Worm (Caenorhabditis elegans): Measurements from ENCODE around the gene dhs-14.

Gene dhs-14

ce11 chrV:2780786-2781185, 15.8 kb upstream of the dhs-14 start, which contains the start of gene R05D8.11:
TSS of gene R05D8.11 (minus strand) at chrV:2780886.
- no peak for TF ChIP-seq sdc-2 (tag; optimal IDR thresholded peaks at IDR 0.05)
- no peak for TF ChIP-seq ztf-16 (tag; optimal IDR thresholded peaks at IDR 0.05)

- TF ChIP-seq ahr-1 (tag; optimal IDR thresholded peaks at IDR 0.05) (no peak), odd-2 (tag; optimal IDR thresholded peaks at IDR 0.05) (no peak), unc-86 (tag; optimal IDR thresholded peaks at IDR 0.05) (no peak), ceh-22 (tag; optimal IDR thresholded peaks at IDR 0.05) (no peak), nhr-11 (tag; optimal IDR thresholded peaks at IDR 0.05) (no peak), ceh-19 (GFP tag; optimal IDR thresholded peaks at IDR 0.05) (no peak), fkh-6 (tag; optimal IDR thresholded peaks at IDR 0.05) (no peak), pat-9 (tag; optimal IDR thresholded peaks at IDR 0.05) (no peak), hlh-30 (tag; optimal IDR thresholded peaks at IDR 0.05; ENCODE audit: insufficient read depth) (no peak), syd-9 (tag; optimal IDR thresholded peaks at IDR 0.05) (no peak), dmd-4 (tag; optimal IDR thresholded peaks at IDR 0.05; ENCODE audit: borderline replicate concordance) (no peak), ceh-30 (tag; optimal IDR thresholded peaks at IDR 0.05) (no peak), dve-1 (tag; optimal IDR thresholded peaks at IDR 0.05) (no peak)
Observed at ce11 chrV:2774042-2774441, 9.0 kb upstream of the dhs-14 start, which contains the start of gene srj-18. TSS of gene srj-18 (plus strand) at chrV:2774342.

DNA sequence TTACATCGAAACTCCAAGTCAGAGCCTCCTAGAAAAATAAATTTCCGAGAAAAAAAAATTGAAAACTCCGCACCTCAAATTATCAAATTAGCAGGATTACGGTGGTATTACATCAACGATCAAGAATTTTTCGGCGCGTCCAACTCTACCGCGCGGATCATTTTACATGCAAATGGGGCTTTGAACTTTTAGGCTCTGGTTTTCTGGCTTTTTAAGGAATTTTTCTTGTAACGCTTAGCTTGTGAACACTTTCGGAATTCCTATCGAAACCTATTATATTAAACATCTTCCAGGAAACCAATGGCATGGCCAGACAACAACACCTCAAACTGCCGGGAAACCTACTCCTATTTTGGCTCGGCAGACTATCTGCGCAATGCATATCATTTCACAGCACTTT, 6.6 kb upstream of the dhs-14 start, which contains the start of gene srh-56:
Gene srh-56, plus strand, starts transcription at position 301 of the 400 bp plus-strand sequence.
- TF ChIP-seq nfya-1 (tag; optimal IDR thresholded peaks at IDR 0.05) (no peak), ceh-22 (tag; optimal IDR thresholded peaks at IDR 0.05) (no peak), ttx-3 (tag; optimal IDR thresholded peaks at IDR 0.05) (no peak), che-1 (tag; optimal IDR thresholded peaks at IDR 0.05) (no peak), hlh-6 (tag; optimal IDR thresholded peaks at IDR 0.05) (no peak), ztf-16 (tag; optimal IDR thresholded peaks at IDR 0.05) (no peak), gmeb-2 (tag; optimal IDR thresholded peaks at IDR 0.05) (no peak), sdc-2 (tag; optimal IDR thresholded peaks at IDR 0.05) (no peak), ceh-18 (tag; optimal IDR thresholded peaks at IDR 0.05) (no peak), tbx-2 (tag; optimal IDR thresholded peaks at IDR 0.05) (no peak), ceh-48 (tag; optimal IDR thresholded peaks at IDR 0.05) (no peak), rnt-1 (tag; optimal IDR thresholded peaks at IDR 0.05) (no peak), mec-3 (tag; optimal IDR thresholded peaks at IDR 0.05; ENCODE audit: borderline replicate concordance) (no peak)

DNA sequence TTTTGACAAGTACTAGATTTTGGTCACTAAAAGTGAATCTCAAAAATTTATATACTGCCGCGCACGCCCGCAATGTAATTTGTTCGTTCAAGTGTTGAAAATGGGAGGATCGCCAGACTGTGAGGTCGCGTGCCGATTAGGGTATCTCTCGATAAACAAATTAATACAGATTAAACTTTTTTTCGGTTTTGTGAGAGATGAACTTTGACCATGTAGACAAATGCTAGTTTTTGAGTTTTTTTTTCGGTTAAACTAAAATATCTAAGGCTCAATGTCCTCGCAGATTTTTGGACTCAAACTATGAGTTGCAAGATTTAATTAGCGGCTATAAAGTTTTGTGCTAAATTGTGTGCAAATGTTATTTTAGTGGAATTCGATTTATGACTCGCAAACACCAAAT, 4.8 kb upstream of the dhs-14 start, which contains the start of gene dhs-15:
Gene dhs-15, minus strand, starts transcription at position 101 of the 400 bp plus-strand sequence.
- no peak for TF ChIP-seq pqm-1 (tag; optimal IDR thresholded peaks at IDR 0.05)
- TF ChIP-seq ceh-2 (tag; optimal IDR thresholded peaks at IDR 0.05), result no peak
- TF ChIP-seq ama-1 (optimal IDR thresholded peaks at IDR 0.05), result no peak
- no peak for TF ChIP-seq C38D4.7 (GFP tag; optimal IDR thresholded peaks at IDR 0.05)
- no peak for TF ChIP-seq ceh-30 (tag; optimal IDR thresholded peaks at IDR 0.05)
- TF ChIP-seq dmd-4 (tag; optimal IDR thresholded peaks at IDR 0.05; ENCODE audit: borderline replicate concordance), result no peak
- TF ChIP-seq npax-4 (tag; optimal IDR thresholded peaks at IDR 0.05), result no peak
- TF ChIP-seq pag-3 (tag; optimal IDR thresholded peaks at IDR 0.05; ENCODE audit: borderline replicate concordance), result no peak
- TF ChIP-seq ceh-18 (tag; optimal IDR thresholded peaks at IDR 0.05), result no peak
- no peak for TF ChIP-seq pha-2 (tag; optimal IDR thresholded peaks at IDR 0.05)
- no peak for TF ChIP-seq Y22D7AL.16 (tag; optimal IDR thresholded peaks at IDR 0.05)
- TF ChIP-seq ceh-48 (tag; optimal IDR thresholded peaks at IDR 0.05), result no peak
- no peak for TF ChIP-seq hlh-13 (GFP tag; optimal IDR thresholded peaks at IDR 0.05)
- TF ChIP-seq ceh-31 (tag; optimal IDR thresholded peaks at IDR 0.05), result no peak
- TF ChIP-seq pat-9 (tag; optimal IDR thresholded peaks at IDR 0.05), result no peak

DNA sequence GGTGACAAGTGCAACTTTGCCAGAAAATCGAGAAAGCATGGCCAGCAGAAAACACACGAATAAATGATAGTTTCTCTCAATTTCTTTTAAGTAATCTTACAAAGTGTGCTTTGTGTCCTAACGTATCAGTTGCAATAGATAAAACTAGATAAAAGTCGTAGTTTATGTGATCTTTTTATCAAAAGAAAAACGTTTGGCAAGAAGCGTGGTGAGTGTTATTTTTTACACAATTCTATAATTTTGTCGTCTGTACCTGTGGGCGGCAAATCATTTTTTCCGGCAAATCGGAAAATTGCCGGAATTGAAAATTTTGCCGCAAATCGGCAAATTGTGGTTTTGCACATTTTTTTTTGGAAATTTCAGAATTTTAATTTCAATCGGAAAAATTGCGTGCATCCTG, 2.5 kb upstream of the dhs-14 start, which contains the start of gene R05D8.9:
Gene R05D8.9, minus strand, starts transcription at position 101 of the 400 bp plus-strand sequence.
- TF ChIP-seq ceh-18 (tag; optimal IDR thresholded peaks at IDR 0.05), result no peak
- TF ChIP-seq zip-5 (tag; optimal IDR thresholded peaks at IDR 0.05), result no peak
- TF ChIP-seq ceh-19 (GFP tag; optimal IDR thresholded peaks at IDR 0.05), result no peak
- TF ChIP-seq C38D4.7 (GFP tag; optimal IDR thresholded peaks at IDR 0.05), result no peak
- TF ChIP-seq ztf-16 (tag; optimal IDR thresholded peaks at IDR 0.05), result no peak
- TF ChIP-seq elt-2 (tag; optimal IDR thresholded peaks at IDR 0.05), result no peak
- TF ChIP-seq ttx-3 (tag; optimal IDR thresholded peaks at IDR 0.05), result no peak
- TF ChIP-seq syd-9 (tag; optimal IDR thresholded peaks at IDR 0.05), result no peak
- TF ChIP-seq unc-42 (tag; optimal IDR thresholded peaks at IDR 0.05), result no peak
- TF ChIP-seq lim-6 (tag; optimal IDR thresholded peaks at IDR 0.05), result no peak
- no peak for TF ChIP-seq gmeb-2 (tag; optimal IDR thresholded peaks at IDR 0.05)
- no peak for TF ChIP-seq fkh-6 (tag; optimal IDR thresholded peaks at IDR 0.05)
- no peak for TF ChIP-seq pha-4 (tag; optimal IDR thresholded peaks at IDR 0.05)
- TF ChIP-seq ahr-1 (tag; optimal IDR thresholded peaks at IDR 0.05), result no peak
- TF ChIP-seq nhr-232 (tag; optimal IDR thresholded peaks at IDR 0.05), result no peak
- TF ChIP-seq hlh-8 (tag; optimal IDR thresholded peaks at IDR 0.05), result no peak
- no peak for TF ChIP-seq dmd-4 (tag; optimal IDR thresholded peaks at IDR 0.05; ENCODE audit: borderline replicate concordance)
- no peak for TF ChIP-seq che-1 (tag; optimal IDR thresholded peaks at IDR 0.05)
- TF ChIP-seq K09A11.1 (tag; optimal IDR thresholded peaks at IDR 0.05; ENCODE audit: insufficient read depth), result no peak
- no peak for TF ChIP-seq hlh-13 (GFP tag; optimal IDR thresholded peaks at IDR 0.05)
